Fruit fly (Drosophila melanogaster) whole organism, embryonic: ENCODE results near the gene CG15773.

ENCODE experiments used
- Abd-B ChIP-seq: fragments of 200-800 bp; sonication (Bioruptor generic); optimal IDR thresholded peaks from 2 replicates; lab custom pipeline; 2018; ENCODE audit warnings: missing biosample characterization, mild to moderate bottlenecking, missing genetic modification characterization, moderate library complexity
- Antp ChIP-seq: fragments of 200-800 bp; sonication (Bioruptor generic); optimal IDR thresholded peaks from 3 replicates; lab custom pipeline; 2016; ENCODE audit warnings: missing biosample characterization, missing genetic modification characterization
- CG10274 ChIP-seq: fragments of 200-800 bp; sonication (Bioruptor generic); optimal IDR thresholded peaks from 3 replicates; lab custom pipeline; 2017; ENCODE audit warnings: missing biosample characterization, mild to moderate bottlenecking, missing genetic modification characterization
- CG13424 ChIP-seq: fragments of 200-800 bp; sonication (Bioruptor generic); optimal IDR thresholded peaks from 2 replicates; lab custom pipeline; 2019; ENCODE audit warnings: missing biosample characterization, mild to moderate bottlenecking, missing genetic modification characterization, moderate library complexity
- CG13775 ChIP-seq: fragments of 200-800 bp; sonication (Bioruptor generic); optimal IDR thresholded peaks from 3 replicates; lab custom pipeline; 2017; ENCODE audit warnings: missing biosample characterization, mild to moderate bottlenecking, missing genetic modification characterization
- CG14441 ChIP-seq: fragments of 200-800 bp; sonication (Bioruptor generic); IDR thresholded peaks from 2 replicates; pipeline ENCODE4 v1.3.6; 2022; ENCODE audit warnings: missing biosample characterization, missing genetic modification characterization
- CG14860 ChIP-seq: fragments of 200-800 bp; sonication (Bioruptor generic); IDR thresholded peaks from 3 replicates; pipeline ENCODE4 v1.3.6; 2022; ENCODE audit warnings: missing biosample characterization, missing genetic modification characterization; ENCODE audit not compliant: partially characterized antibody
- CG15601 ChIP-seq: fragments of 200-800 bp; sonication (Bioruptor generic); optimal IDR thresholded peaks from 3 replicates; lab custom pipeline; 2019; ENCODE audit warnings: missing biosample characterization, mild to moderate bottlenecking, missing genetic modification characterization, moderate library complexity
- CG16863 ChIP-seq: fragments of 200-800 bp; sonication (Bioruptor generic); optimal IDR thresholded peaks from 3 replicates; lab custom pipeline; 2016; ENCODE audit warnings: missing biosample characterization, missing genetic modification characterization
- CG18476 ChIP-seq: fragments of 200-800 bp; sonication (Bioruptor generic); optimal IDR thresholded peaks from 2 replicates; lab custom pipeline; 2016; ENCODE audit warnings: missing biosample characterization, mild to moderate bottlenecking, missing genetic modification characterization
- CG2889 ChIP-seq: fragments of 200-800 bp; sonication (Bioruptor generic); IDR thresholded peaks from 3 replicates; pipeline ENCODE4 v1.3.6; 2022; ENCODE audit warnings: missing biosample characterization, missing genetic modification characterization
- CG30431 ChIP-seq: fragments of 200-800 bp; sonication (Bioruptor generic); optimal IDR thresholded peaks from 2 replicates; lab custom pipeline; 2017; ENCODE audit warnings: missing biosample characterization, missing genetic modification characterization
- CG6689 ChIP-seq: fragments of 200-800 bp; sonication (Bioruptor generic); IDR thresholded peaks from 2 replicates; pipeline ENCODE4 v1.3.6; 2022; ENCODE audit warnings: missing biosample characterization, missing genetic modification characterization
- CG6813 ChIP-seq: fragments of 200-800 bp; sonication (Bioruptor generic); optimal IDR thresholded peaks from 2 replicates; lab custom pipeline; 2017; ENCODE audit warnings: missing biosample characterization, missing genetic modification characterization, mild to moderate bottlenecking, moderate library complexity, missing genetic modification reagents
- CG8089 ChIP-seq: fragments of 200-800 bp; sonication (Bioruptor generic); optimal IDR thresholded peaks from 3 replicates; lab custom pipeline; 2016; ENCODE audit warnings: missing biosample characterization, missing genetic modification characterization
- CG8944 ChIP-seq: fragments of 200-800 bp; sonication (Bioruptor generic); optimal IDR thresholded peaks from 3 replicates; lab custom pipeline; 2016; ENCODE audit warnings: missing biosample characterization, missing genetic modification characterization
- CG9797 ChIP-seq: fragments of 200-800 bp; sonication (Bioruptor generic); optimal IDR thresholded peaks from 3 replicates; lab custom pipeline; 2018; ENCODE audit warnings: missing biosample characterization, mild to moderate bottlenecking, missing genetic modification characterization
- Dad ChIP-seq: fragments of 200-800 bp; sonication (Bioruptor generic); optimal IDR thresholded peaks from 3 replicates; lab custom pipeline; 2016; ENCODE audit warnings: missing biosample characterization, missing genetic modification characterization
- Dek ChIP-seq: fragments of 200-800 bp; sonication (Bioruptor generic); optimal IDR thresholded peaks from 3 replicates; lab custom pipeline; 2019; ENCODE audit warnings: missing biosample characterization, mild to moderate bottlenecking, missing genetic modification characterization, moderate library complexity
- Dp ChIP-seq: fragments of 200-800 bp; sonication (Bioruptor generic); optimal IDR thresholded peaks from 2 replicates; lab custom pipeline; 2018; ENCODE audit warnings: missing biosample characterization, mild to moderate bottlenecking, missing genetic modification characterization, moderate library complexity
- Dref ChIP-seq: fragments of 200-800 bp; sonication (Bioruptor generic); IDR thresholded peaks from 2 replicates; pipeline ENCODE4 v1.3.6; 2022; ENCODE audit warnings: missing biosample characterization, missing genetic modification characterization
- Hand ChIP-seq: fragments of 200-800 bp; sonication (Bioruptor generic); optimal IDR thresholded peaks from 2 replicates; lab custom pipeline; 2017; ENCODE audit warnings: mild to moderate bottlenecking, missing biosample characterization, missing genetic modification reagents, missing genetic modification characterization
- Hmr ChIP-seq: fragments of 200-800 bp; sonication (Bioruptor generic); optimal IDR thresholded peaks from 3 replicates; lab custom pipeline; 2017; ENCODE audit warnings: mild to moderate bottlenecking, missing biosample characterization, missing genetic modification reagents, missing genetic modification characterization
- Hr39 ChIP-seq: fragments of >200 bp; optimal IDR thresholded peaks from 2 replicates; lab custom pipeline; 2017
- Lpt ChIP-seq: fragments of >200 bp; optimal IDR thresholded peaks from 2 replicates; lab custom pipeline; 2018; ENCODE audit warnings: missing biosample characterization, missing genetic modification characterization
- Meics ChIP-seq: fragments of 200-800 bp; sonication (Bioruptor generic); optimal IDR thresholded peaks from 2 replicates; lab custom pipeline; 2017; ENCODE audit warnings: missing biosample characterization, mild to moderate bottlenecking, missing genetic modification characterization
- Myb ChIP-seq: fragments of 200-800 bp; sonication (Bioruptor generic); optimal IDR thresholded peaks from 2 replicates; lab custom pipeline; 2016; ENCODE audit warnings: missing biosample characterization, missing genetic modification characterization
- NC2α ChIP-seq: fragments of 200-800 bp; sonication (Bioruptor generic); optimal IDR thresholded peaks from 2 replicates; lab custom pipeline; 2016; ENCODE audit warnings: missing biosample characterization, missing genetic modification characterization
- Opbp ChIP-seq: fragments of 200-800 bp; sonication (Bioruptor generic); IDR thresholded peaks from 3 replicates; pipeline ENCODE4 v1.3.6; 2022; ENCODE audit warnings: missing biosample characterization, missing genetic modification characterization; ENCODE audit not compliant: partially characterized antibody
- Scr ChIP-seq: fragments of 200-800 bp; sonication (Bioruptor generic); IDR thresholded peaks from 2 replicates; pipeline ENCODE4 v1.3.6; 2022; ENCODE audit warnings: missing biosample characterization, missing genetic modification characterization; ENCODE audit not compliant: partially characterized antibody
- TFAM ChIP-seq: fragments of 200-800 bp; sonication (Bioruptor generic); optimal IDR thresholded peaks from 2 replicates; lab custom pipeline; 2017; ENCODE audit warnings: missing biosample characterization, missing genetic modification characterization, inconsistent platforms
- ase ChIP-seq: fragments of 200-800 bp; sonication (Bioruptor generic); IDR thresholded peaks from 3 replicates; pipeline ENCODE4 v1.3.6; 2022; ENCODE audit warnings: missing biosample characterization, missing genetic modification characterization
- ash1 ChIP-seq: fragments of 200-800 bp; sonication (Bioruptor generic); optimal IDR thresholded peaks from 2 replicates; lab custom pipeline; 2018; ENCODE audit warnings: missing biosample characterization, mild to moderate bottlenecking, missing genetic modification characterization
- cad ChIP-seq: fragments of >200 bp; optimal IDR thresholded peaks from 2 replicates; lab custom pipeline; 2017; ENCODE audit warnings: missing biosample characterization, missing genetic modification characterization
- cg ChIP-seq: fragments of 200-800 bp; sonication (Bioruptor generic); optimal IDR thresholded peaks from 3 replicates; lab custom pipeline; 2019; ENCODE audit warnings: missing biosample characterization, mild to moderate bottlenecking, missing genetic modification characterization, moderate library complexity
- chif ChIP-seq, 2 experiments: fragments of 200-800 bp; sonication (Bioruptor generic); optimal IDR thresholded peaks; 3 replicates each; lab custom pipeline; 2016; ENCODE audit warnings: missing biosample characterization in 2 of 2, missing genetic modification characterization in 2 of 2
- esg ChIP-seq: fragments of 200-800 bp; sonication (Bioruptor generic); conservative IDR thresholded peaks from 2 replicates; pipeline ENCODE4 v1.3.6; 2022; ENCODE audit warnings: missing biosample characterization, missing genetic modification characterization
- fd102C ChIP-seq: fragments of 200-800 bp; sonication (Bioruptor generic); optimal IDR thresholded peaks from 2 replicates; lab custom pipeline; 2018; ENCODE audit warnings: missing biosample characterization, mild to moderate bottlenecking, missing genetic modification characterization, moderate library complexity
- fd64A ChIP-seq: fragments of 200-800 bp; sonication (Bioruptor generic); optimal IDR thresholded peaks from 3 replicates; lab custom pipeline; 2018; ENCODE audit warnings: missing biosample characterization, mild to moderate bottlenecking, missing genetic modification characterization
- jigr1 ChIP-seq: fragments of 200-800 bp; sonication (Bioruptor generic); IDR thresholded peaks from 3 replicates; pipeline ENCODE4 v1.3.6; 2022; ENCODE audit warnings: missing biosample characterization, missing genetic modification characterization
- nerfin-2 ChIP-seq: fragments of 200-800 bp; sonication (Bioruptor generic); IDR thresholded peaks from 2 replicates; pipeline ENCODE4 v1.3.6; 2022; ENCODE audit warnings: missing biosample characterization, missing genetic modification characterization; ENCODE audit not compliant: partially characterized antibody
- odd ChIP-seq: fragments of 200-800 bp; sonication (Bioruptor generic); optimal IDR thresholded peaks from 2 replicates; lab custom pipeline; 2017; ENCODE audit warnings: missing biosample characterization, mild to moderate bottlenecking, missing genetic modification characterization
- phol ChIP-seq: fragments of 200-800 bp; sonication (Bioruptor generic); optimal IDR thresholded peaks from 3 replicates; lab custom pipeline; 2018; ENCODE audit warnings: missing biosample characterization, mild to moderate bottlenecking, missing genetic modification characterization, moderate library complexity
- rib ChIP-seq: fragments of 200-800 bp; sonication (Bioruptor generic); IDR thresholded peaks from 2 replicates; pipeline ENCODE4 v1.3.6; 2022; ENCODE audit warnings: missing biosample characterization, missing genetic modification characterization
- ro ChIP-seq: fragments of 200-800 bp; sonication (Bioruptor generic); IDR thresholded peaks from 2 replicates; pipeline ENCODE4 v1.3.6; 2022; ENCODE audit warnings: missing biosample characterization, missing genetic modification characterization
- sd ChIP-seq: fragments of 200-800 bp; sonication (Bioruptor generic); optimal IDR thresholded peaks from 3 replicates; lab custom pipeline; 2018; ENCODE audit warnings: missing biosample characterization, mild to moderate bottlenecking, missing genetic modification characterization, moderate library complexity
- unpg ChIP-seq: fragments of 200-800 bp; sonication (Bioruptor generic); optimal IDR thresholded peaks from 3 replicates; lab custom pipeline; 2018; ENCODE audit warnings: missing biosample characterization, mild to moderate bottlenecking, missing genetic modification characterization, moderate library complexity
- vvl ChIP-seq: fragments of 200-800 bp; sonication (Bioruptor generic); IDR thresholded peaks from 2 replicates; pipeline ENCODE4 v1.3.6; 2022; ENCODE audit warnings: missing biosample characterization, missing genetic modification characterization

CG15773 gene

DNA sequence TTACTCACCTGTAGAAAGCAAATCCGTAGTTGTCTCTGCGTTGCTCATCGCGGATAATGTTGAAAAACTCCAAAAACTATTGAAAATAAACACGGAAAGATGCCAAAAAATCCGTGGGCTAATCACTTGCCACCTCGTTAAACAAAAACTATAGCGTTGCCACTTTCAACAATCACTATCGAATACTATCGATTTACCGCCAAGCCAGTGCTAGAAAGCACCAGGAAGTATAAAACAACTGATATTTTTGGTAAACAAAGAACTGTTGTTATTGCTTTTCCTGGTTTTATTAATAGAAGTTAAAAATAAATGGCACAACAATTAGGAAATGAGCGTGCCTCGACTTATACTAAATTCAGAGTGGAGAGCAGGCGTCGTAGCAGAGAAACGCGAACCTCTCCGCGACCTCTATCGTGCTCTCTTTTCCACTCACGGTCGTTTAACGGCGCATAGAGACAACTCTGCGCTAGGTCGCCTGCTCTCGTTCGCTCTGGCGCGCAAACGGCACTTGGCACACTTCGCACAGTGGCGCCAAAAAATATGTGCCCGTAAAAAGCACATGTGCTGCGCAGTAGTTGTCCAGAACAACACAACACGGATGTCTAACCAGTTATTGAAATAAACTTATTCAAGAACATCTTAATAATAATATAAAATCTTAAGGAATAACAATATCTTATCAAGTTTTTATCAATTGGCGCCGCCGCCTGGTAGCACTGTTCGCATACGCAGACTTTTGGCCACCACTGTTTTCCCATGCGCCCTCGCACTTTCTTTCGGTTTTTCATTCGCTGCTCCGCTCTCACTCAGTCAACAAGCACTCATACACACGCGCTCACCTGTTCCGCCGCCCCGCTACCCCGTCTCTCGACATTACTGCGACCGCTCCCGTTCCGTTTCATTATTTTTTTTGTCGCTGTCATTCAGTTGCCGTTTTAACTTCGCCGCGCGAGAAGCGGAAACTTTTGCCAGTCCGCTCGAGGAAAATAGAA lies 22.6 kb downstream of the CG15773 start, which contains the start of the genes lin-52 and CG15771 (continued):
- peak; percentile 71 for TF ChIP-seq Scr (GFP tag; lab: Robert Waterston, UW)
- peak; percentile 79 for TF ChIP-seq CG16863 (GFP tag; lab: Kevin White, UChicago)
- TF ChIP-seq Dad: peak; percentile 46
- TF ChIP-seq Hand (GFP tag; lab: Kevin White, UChicago): peak; percentile 96
- TF ChIP-seq CG8944 (GFP tag; lab: Kevin White, UChicago): peak; percentile 40
- TF ChIP-seq ash1 (GFP tag; lab: Kevin White, UChicago): no peak
- peak; percentile 87 for TF ChIP-seq fd64A
- peak; percentile 91 for TF ChIP-seq rib (GFP tag; lab: Robert Waterston, UW)
- peak; percentile 90 for TF ChIP-seq CG18476
- TF ChIP-seq phol (tag; lab: Kevin White, UChicago): peak; percentile 91
- peak; percentile 97 for TF ChIP-seq Hmr
- TF ChIP-seq ase (GFP tag; lab: Robert Waterston, UW): peak; percentile 92
- TF ChIP-seq esg (GFP tag; lab: Robert Waterston, UW): peak; percentile 96
- TF ChIP-seq sd: peak; percentile 74
- no peak for TF ChIP-seq cad (GFP tag; lab: Kevin White, UChicago)
- no peak for TF ChIP-seq CG14860 (GFP tag; lab: Robert Waterston, UW)
- peak; percentile 90 for TF ChIP-seq CG30431 (GFP tag; lab: Kevin White, UChicago)
- peak; percentile 91 for TF ChIP-seq jigr1 (GFP tag; lab: Robert Waterston, UW)
- peak; percentile 94 for TF ChIP-seq unpg (GFP tag; lab: Kevin White, UChicago)
- peak; percentile 94 for TF ChIP-seq CG14441 (GFP tag; lab: Robert Waterston, UW)
- TF ChIP-seq CG2889 (GFP tag; lab: Robert Waterston, UW): peak; percentile 86
- TF ChIP-seq CG9797 (GFP tag; lab: Kevin White, UChicago): peak; percentile 45
- no peak for TF ChIP-seq NC2α (GFP tag; lab: Kevin White, UChicago)
- peak; percentile 91 for TF ChIP-seq CG15601
- TF ChIP-seq Opbp (GFP tag; lab: Robert Waterston, UW): no peak
- TF ChIP-seq Myb: peak; percentile 64
- peak; percentile 70 for TF ChIP-seq cg (GFP tag; lab: Kevin White, UChicago)
- peak; percentile 96 for TF ChIP-seq CG13424 (tag; lab: Kevin White, UChicago)
- TF ChIP-seq nerfin-2 (GFP tag; lab: Robert Waterston, UW): 0 out of 2 replicates have a peak, but pooled peaks have one; percentile 40
- TF ChIP-seq Hr39 (lab: Kevin White, UChicago): no peak
- TF ChIP-seq chif (GFP tag; optimal IDR thresholded peaks at IDR 0.05; lab: Kevin White, UChicago): peak; percentile 41 to 80
- peak; percentile 96 for TF ChIP-seq CG6689
- peak; percentile 87 for TF ChIP-seq ro (GFP tag; lab: Robert Waterston, UW)
- TF ChIP-seq Dek (tag; lab: Kevin White, UChicago): peak; percentile 91
- TF ChIP-seq Dref: peak; percentile 69
- TF ChIP-seq Antp (GFP tag; lab: Kevin White, UChicago): peak; percentile 56
- peak; percentile 54 for TF ChIP-seq fd102C (GFP tag; lab: Kevin White, UChicago)
- peak; percentile 57 for TF ChIP-seq Dp (GFP tag; lab: Kevin White, UChicago)
- TF ChIP-seq TFAM (GFP tag; lab: Kevin White, UChicago): peak; percentile 49
- TF ChIP-seq CG6813 (GFP tag; lab: Kevin White, UChicago): peak; percentile 94
- peak; percentile 51 for TF ChIP-seq CG8089 (GFP tag; lab: Kevin White, UChicago)
- no peak for TF ChIP-seq Lpt (GFP tag; lab: Kevin White, UChicago)
- TF ChIP-seq Meics: peak; percentile 96
- peak; percentile 96 for TF ChIP-seq odd (GFP tag; lab: Kevin White, UChicago)
- peak; percentile 96 for TF ChIP-seq CG13775 (GFP tag; lab: Kevin White, UChicago)
- peak; percentile 85 for TF ChIP-seq Abd-B (GFP tag; lab: Kevin White, UChicago)
- peak; percentile 95 for TF ChIP-seq vvl
- peak; percentile 84 for TF ChIP-seq CG10274
